Fruit fly (Drosophila melanogaster): ENCODE results near the gene CIA30.

Gene CIA30

DNA sequence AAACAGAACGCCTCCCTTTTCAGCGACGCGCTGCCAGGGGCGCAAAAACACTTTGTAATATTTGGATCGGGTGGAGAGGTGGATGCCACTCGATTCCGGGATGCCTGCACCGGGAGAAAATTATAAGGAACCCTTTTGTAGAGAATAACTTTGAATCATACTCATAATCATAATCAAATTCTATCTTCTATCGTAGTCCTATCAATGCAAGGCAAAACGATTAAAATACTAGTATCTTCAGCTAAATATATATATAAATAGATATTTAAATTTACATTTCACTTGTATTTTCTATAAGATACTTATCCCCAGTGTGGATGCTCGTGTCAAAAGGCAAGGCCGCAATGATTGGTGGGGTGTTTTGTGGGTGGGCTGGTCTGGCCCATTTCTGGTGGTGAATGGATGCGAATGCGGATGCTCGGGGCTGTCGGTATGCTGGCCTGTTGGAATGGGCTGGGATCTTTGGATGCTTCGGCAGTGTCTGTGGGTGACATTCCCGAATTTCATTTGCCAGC is 30.9 kb upstream of the CIA30 start:
- no peak for TF ChIP-seq usp (GFP tag; optimal IDR thresholded peaks at IDR 0.05)
- TF ChIP-seq psq (optimal IDR thresholded peaks at IDR 0.05), result no peak
- TF ChIP-seq CG8478 (optimal IDR thresholded peaks at IDR 0.05), result no peak
- TF ChIP-seq EcR (GFP tag; optimal IDR thresholded peaks at IDR 0.05), result no peak
- TF ChIP-seq pan (optimal IDR thresholded peaks at IDR 0.05), result no peak
- TF ChIP-seq Dll (optimal IDR thresholded peaks at IDR 0.05), result no peak

DNA sequence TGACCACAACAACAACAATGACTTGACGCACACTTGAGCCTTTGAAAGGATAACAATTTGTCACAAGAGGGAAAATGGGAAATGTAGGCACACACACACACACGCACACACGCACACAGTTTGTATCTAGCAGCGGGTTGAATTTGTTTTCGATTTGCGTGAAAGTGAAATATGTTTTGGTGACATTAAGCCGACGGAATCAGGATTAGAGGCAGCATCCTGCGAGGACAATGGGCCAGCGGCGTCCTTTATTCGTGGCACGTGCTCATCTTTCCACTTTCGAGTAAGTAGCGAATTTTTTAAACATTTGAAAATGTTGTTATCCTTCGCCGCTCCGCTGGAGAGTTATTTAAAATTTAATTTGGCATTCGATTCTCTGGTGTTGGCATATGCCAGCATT is 29.5 kb upstream of the CIA30 start:
- no peak for TF ChIP-seq psq (optimal IDR thresholded peaks at IDR 0.05)
- TF ChIP-seq EcR (GFP tag; optimal IDR thresholded peaks at IDR 0.05), result no peak
- TF ChIP-seq pan (optimal IDR thresholded peaks at IDR 0.05), result no peak
- TF ChIP-seq CG8478 (optimal IDR thresholded peaks at IDR 0.05), result no peak
- no peak for TF ChIP-seq Dll (optimal IDR thresholded peaks at IDR 0.05)
- no peak for TF ChIP-seq usp (GFP tag; optimal IDR thresholded peaks at IDR 0.05)

DNA sequence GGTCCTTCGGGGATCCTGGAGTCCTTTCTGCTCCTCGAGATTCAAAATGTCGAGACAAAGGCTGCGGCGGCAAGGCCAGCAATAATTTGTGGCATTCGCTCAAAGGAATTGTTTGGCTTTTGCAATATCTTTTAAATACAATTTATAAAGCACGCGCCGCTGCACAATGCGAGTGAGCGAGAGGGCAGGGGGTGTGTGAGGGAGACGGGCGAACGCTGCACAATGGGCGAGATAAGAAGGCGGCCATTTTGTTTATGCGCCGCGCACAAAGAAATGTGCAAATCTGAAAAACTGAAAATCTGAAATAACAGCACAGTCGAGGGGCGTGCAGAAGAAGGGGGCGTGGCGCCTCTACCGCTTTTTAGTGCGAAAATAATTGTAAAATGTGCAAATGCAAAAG is 28.4 kb upstream of the CIA30 start:
- TF ChIP-seq usp (GFP tag; optimal IDR thresholded peaks at IDR 0.05) (no peak), Dll (optimal IDR thresholded peaks at IDR 0.05) (no peak), psq (optimal IDR thresholded peaks at IDR 0.05) (no peak), CG8478 (optimal IDR thresholded peaks at IDR 0.05) (no peak), pan (optimal IDR thresholded peaks at IDR 0.05) (no peak), EcR (GFP tag; optimal IDR thresholded peaks at IDR 0.05) (no peak)

DNA sequence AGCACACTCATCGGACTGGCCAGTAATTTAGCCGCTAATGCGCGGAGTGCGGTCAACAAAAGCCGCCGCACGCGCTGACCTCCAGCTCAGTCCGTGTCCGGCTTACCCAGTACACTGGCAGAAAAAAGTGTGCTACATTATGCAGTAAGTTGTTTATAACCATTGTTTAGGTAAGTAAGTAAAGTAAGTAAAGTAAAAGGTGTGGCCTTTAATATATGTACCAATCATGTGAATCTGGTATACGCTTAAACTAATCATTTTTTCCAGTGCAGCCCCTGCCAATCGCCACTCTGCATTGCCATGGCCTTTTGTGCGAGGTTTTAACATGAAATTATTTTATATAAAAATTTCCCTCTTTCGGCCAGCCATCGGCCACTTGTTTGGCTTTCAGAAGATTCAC is 25.3 kb upstream of the CIA30 start:
- TF ChIP-seq CG8478 (optimal IDR thresholded peaks at IDR 0.05) (no peak), usp (GFP tag; optimal IDR thresholded peaks at IDR 0.05) (no peak), EcR (GFP tag; optimal IDR thresholded peaks at IDR 0.05) (no peak), Dll (optimal IDR thresholded peaks at IDR 0.05) (no peak), psq (optimal IDR thresholded peaks at IDR 0.05) (no peak), pan (optimal IDR thresholded peaks at IDR 0.05) (no peak)

DNA sequence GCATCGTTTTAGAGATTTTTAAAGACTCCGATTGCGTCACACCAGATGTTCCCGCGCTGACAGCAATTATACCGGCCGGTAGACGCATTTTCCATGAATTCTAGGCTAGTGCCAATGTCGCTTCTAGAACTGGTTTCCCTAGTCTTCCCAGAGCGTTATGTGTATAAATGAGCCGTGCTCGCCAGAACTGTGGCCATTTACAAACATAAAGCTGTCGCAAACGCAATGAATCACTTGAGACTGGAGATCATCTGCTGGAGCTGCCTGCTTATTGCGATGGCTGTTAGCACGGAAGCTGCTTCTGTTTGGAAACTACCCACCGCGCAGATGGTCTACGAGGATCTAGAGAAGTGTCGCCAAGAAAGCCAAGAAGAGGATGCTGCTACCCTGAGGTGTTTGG is 22.5 kb upstream of the CIA30 start, which contains the start of gene Obp99d:
Gene Obp99d, plus strand, starts transcription at position 192 of the 400 bp plus-strand sequence.
- TF ChIP-seq CG8478 (optimal IDR thresholded peaks at IDR 0.05) (no peak), usp (GFP tag; optimal IDR thresholded peaks at IDR 0.05) (no peak), pan (optimal IDR thresholded peaks at IDR 0.05) (no peak), Dll (optimal IDR thresholded peaks at IDR 0.05) (no peak), EcR (GFP tag; optimal IDR thresholded peaks at IDR 0.05) (no peak), psq (optimal IDR thresholded peaks at IDR 0.05) (no peak)

DNA sequence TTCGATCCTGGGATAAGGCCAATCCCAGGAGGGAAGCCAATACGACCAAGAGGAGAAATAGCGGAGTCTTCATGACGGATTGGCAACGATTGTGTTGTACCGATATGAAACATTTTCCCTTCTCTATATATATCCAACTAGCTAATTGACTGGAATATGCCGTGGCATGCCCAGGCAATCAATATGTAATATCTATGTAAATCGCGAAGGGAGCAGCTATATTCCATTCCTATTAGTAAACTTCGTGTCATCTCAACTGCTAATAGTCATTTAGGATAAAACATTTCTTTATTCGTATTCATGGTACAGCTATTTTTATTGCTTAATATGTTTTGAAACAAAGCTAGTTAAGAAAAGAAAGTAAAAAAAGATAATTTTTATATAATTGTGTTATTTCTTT is 21.5 kb upstream of the CIA30 start, which contains the start of gene Dup99B:
Gene Dup99B, minus strand, starts transcription at position 101 of the 400 bp plus-strand sequence.
- TF ChIP-seq usp (GFP tag; optimal IDR thresholded peaks at IDR 0.05) (no peak), pan (optimal IDR thresholded peaks at IDR 0.05) (no peak), psq (optimal IDR thresholded peaks at IDR 0.05) (no peak), EcR (GFP tag; optimal IDR thresholded peaks at IDR 0.05) (no peak), CG8478 (optimal IDR thresholded peaks at IDR 0.05) (no peak), Dll (optimal IDR thresholded peaks at IDR 0.05) (no peak)

DNA sequence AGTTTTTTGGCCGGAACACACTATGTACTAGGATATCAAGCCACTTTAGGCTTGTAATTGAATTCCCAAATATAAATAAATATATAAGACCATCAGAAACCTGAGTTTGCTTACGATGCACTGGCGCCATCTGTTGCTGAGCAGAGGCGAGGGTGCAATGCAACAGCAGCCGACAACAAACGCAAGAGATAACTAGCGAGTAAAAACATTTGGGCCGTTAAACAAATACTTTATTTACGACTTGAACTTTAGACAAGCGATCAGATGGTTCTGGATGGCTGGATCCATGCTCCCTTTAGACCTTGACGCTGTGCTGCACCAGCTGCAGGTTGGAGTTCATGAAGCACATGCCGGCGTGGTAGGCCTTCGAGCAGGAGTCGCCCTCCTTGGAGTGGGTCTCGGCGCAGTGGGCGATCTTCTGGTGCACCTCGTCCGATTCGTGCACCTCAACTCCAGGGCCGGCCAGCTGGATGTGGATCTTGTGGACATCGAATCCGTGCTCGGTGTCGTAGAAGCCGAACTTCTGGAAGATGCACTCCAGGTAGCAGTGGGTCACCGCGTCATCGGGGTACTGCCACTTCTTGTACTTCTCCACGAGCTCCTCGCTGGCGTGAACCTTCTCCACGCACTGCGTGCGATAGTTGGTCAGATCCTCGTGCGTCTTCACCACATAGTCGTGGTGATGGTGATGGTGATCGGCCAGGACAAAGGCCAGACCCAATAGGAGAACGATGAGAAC is 20.6 kb upstream of the CIA30 start:
- no peak for TF ChIP-seq pan (optimal IDR thresholded peaks at IDR 0.05)

DNA sequence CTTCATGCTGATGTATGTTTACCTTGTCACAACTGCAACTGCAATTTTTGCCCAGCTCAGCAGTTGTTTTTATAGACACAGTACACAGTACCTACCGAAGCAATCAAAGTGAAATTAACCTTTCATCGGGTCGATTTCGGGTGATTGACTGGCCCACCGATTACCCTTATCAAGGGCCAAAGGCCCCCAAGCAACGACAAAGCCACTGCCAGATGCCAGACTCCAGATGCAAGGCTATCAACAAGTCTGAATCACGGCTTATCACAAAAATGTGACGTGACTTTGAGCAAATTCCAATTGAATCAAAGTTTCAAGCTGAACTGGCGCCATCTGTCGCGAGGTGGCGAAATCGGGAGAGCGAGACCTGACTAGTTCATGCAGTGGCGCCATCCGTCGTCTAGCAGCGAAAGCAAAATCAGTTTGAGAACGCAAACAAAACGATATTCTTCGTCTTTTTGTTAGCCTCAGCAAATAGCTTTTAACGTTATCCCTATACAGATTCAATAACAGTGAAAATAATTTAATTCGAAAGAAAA is 19.9 kb upstream of the CIA30 start, which contains the start of gene Obp99b:
Gene Obp99b, minus strand, starts transcription at position 115 of the 536 bp plus-strand sequence.
- TF ChIP-seq EcR (GFP tag; optimal IDR thresholded peaks at IDR 0.05) (no peak), usp (GFP tag; optimal IDR thresholded peaks at IDR 0.05) (no peak), pan (optimal IDR thresholded peaks at IDR 0.05) (no peak), psq (optimal IDR thresholded peaks at IDR 0.05) (no peak), Dll (optimal IDR thresholded peaks at IDR 0.05) (no peak), CG8478 (optimal IDR thresholded peaks at IDR 0.05) (no peak)

DNA sequence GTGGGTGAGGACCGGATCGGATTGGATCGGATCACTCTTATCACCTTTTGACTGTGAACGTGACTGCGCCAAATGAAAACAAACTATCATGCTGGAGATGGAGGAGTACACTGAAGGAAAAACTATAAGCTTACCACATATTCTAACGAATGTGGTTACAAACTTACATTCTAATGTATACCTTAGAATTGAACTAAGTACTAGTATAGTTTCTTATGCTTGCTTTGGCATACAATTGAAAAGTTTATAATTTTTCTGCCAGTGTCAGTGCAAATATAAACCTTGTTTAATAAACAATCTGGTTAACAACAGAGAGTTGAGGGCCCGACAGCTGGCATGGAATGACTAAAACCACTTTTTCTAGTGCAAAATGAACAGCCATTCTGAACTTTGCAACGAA is 19.2 kb upstream of the CIA30 start:
- no peak for TF ChIP-seq CG8478 (optimal IDR thresholded peaks at IDR 0.05)

DNA sequence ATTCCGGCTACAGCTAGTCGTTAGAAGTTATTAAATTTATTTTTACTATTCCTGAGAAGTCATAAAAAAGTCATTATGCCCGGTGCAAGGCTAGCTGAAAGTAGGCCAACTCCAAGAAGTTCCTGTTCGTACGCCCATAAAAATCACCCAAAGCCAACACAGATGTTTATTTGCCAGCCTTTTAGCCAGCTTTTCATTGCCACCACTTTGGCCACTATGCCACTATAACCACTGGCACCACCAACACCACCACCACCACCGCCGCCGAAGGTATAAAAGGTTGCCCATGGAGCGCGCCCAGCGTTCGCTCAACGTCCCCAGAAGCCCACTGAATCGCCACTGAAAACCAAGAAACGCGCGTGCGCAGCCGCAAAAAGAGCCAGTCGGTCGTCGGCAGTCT is 18.4 kb upstream of the CIA30 start, which contains the start of gene CG15506:
Gene CG15506, plus strand, starts transcription at position 301 of the 400 bp plus-strand sequence.
- TF ChIP-seq Dll (optimal IDR thresholded peaks at IDR 0.05) (no peak), psq (optimal IDR thresholded peaks at IDR 0.05) (no peak), pan (optimal IDR thresholded peaks at IDR 0.05) (no peak), usp (GFP tag; optimal IDR thresholded peaks at IDR 0.05) (no peak), CG8478 (optimal IDR thresholded peaks at IDR 0.05) (no peak), EcR (GFP tag; optimal IDR thresholded peaks at IDR 0.05) (no peak)

DNA sequence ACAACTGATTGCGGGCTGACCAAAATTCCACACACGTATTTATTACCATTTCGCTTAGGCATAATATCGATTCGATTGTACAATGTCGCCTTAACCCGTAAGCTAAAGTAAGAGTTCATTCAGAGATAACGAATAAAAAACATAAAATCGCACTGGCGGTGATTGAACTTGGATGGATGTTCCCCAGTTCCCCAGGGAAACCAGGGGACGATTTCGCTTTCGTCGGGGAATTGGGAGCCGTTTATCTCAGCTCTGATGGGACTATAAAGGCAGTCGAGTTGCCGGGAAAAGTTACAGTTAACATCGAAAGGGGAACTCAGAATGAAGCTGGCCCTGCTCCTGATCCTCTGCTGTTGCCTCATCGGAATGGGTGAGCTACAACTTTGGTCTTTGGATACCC is 14.5 kb upstream of the CIA30 start, which contains the start of gene CG34296:
Gene CG34296, plus strand, starts transcription at position 301 of the 400 bp plus-strand sequence.
- no peak for TF ChIP-seq psq (optimal IDR thresholded peaks at IDR 0.05)
- no peak for TF ChIP-seq Dll (optimal IDR thresholded peaks at IDR 0.05)
- TF ChIP-seq pan (optimal IDR thresholded peaks at IDR 0.05), result no peak
- TF ChIP-seq EcR (GFP tag; optimal IDR thresholded peaks at IDR 0.05), result no peak
- no peak for TF ChIP-seq CG8478 (optimal IDR thresholded peaks at IDR 0.05)

DNA sequence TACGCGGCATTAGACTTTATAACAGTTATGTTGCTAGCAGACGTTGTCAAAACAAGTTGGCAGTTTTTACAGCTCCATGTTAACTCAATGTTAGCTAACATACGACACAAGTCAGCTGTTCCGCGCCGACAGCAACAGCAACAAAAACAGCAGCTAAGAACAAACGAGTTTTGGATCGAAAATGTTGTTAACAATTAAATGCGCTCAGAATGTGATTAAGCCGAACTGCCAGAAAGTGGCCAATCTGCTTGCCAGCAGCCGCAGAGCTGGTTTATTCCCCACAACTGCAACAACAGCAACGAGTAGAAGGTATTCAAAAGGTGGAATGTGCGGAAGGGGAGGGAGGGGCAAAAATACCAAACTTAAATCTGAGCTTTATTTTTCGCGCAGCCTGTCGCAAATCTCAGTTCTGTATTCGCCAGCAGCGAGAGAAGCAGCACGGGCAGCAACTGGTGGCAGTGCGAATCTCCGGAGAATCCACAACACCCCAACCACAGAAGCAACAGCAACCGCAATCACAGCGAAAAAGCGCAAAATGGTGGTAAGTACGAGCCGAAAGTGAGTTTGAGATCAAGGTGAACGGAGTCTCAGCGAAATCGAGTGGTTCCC is 13.6 kb upstream of the CIA30 start, which contains the start of gene Pcd:
Gene Pcd, plus strand, starts transcription at position 116 of the 609 bp plus-strand sequence.
- TF ChIP-seq CG8478 (optimal IDR thresholded peaks at IDR 0.05), result no peak

Data from whole organism.